Fruit fly (Drosophila melanogaster) whole organism: ENCODE results near the gene Argk1.

Experiments
- CG8478 ChIP-seq: fragments of >200 bp; optimal IDR thresholded peaks from 2 replicates; lab custom pipeline; 2018; ENCODE audit warnings: inconsistent platforms
- Dll ChIP-seq: fragments of >200 bp; optimal IDR thresholded peaks from 2 replicates; lab custom pipeline; 2017
- EcR ChIP-seq, 2 experiments: fragments of >200 bp; optimal IDR thresholded peaks; 2 replicates each; lab custom pipeline; 2017; ENCODE audit warnings: missing biosample characterization in 2 of 2, missing genetic modification characterization in 2 of 2, missing genetic modification reagents in 2 of 2
- pan ChIP-seq: fragments of >200 bp; optimal IDR thresholded peaks from 2 replicates; lab custom pipeline; 2017
- psq ChIP-seq: fragments of >200 bp; optimal IDR thresholded peaks from 2 replicates; lab custom pipeline; 2017
- usp ChIP-seq: fragments of >200 bp; optimal IDR thresholded peaks from 2 replicates; lab custom pipeline; 2017; ENCODE audit warnings: missing biosample characterization, missing genetic modification characterization, mixed read lengths

The Argk1 gene

dm6 chr3L:9054822-9055407 is 10.9 kb downstream of the Argk1 start:
- TF ChIP-seq EcR (GFP tag; optimal IDR thresholded peaks at IDR 0.05; lab: Kevin White, UChicago), result no peak
- no peak for TF ChIP-seq pan (lab: Kevin White, UChicago)
- TF ChIP-seq psq (lab: Kevin White, UChicago), result no peak
- TF ChIP-seq usp (GFP tag; lab: Kevin White, UChicago), result no peak
- no peak for TF ChIP-seq Dll (lab: Kevin White, UChicago)
- no peak for TF ChIP-seq CG8478

DNA sequence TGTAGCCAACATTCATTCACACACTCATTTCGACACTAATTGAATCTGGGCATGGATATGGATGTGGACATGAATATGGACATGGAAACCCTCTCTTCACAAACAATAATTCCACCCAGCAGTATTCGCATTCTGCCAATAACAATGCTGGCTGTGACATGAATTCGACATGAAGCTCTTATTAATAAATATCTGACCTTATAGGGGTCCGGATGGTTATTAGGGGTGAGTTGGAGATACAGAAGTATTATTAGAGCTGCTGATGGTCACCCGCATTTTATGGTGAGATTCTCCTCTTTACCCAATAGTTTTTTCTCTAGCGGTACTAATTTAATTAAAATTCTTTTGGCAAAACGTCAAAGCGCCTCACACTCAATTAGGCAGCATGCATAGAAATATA is 11.6 kb downstream of the Argk1 start:
- no peak for TF ChIP-seq usp (GFP tag; lab: Kevin White, UChicago)
- no peak for TF ChIP-seq psq (lab: Kevin White, UChicago)
- no peak for TF ChIP-seq EcR (GFP tag; optimal IDR thresholded peaks at IDR 0.05; lab: Kevin White, UChicago)
- no peak for TF ChIP-seq CG8478
- no peak for TF ChIP-seq pan (lab: Kevin White, UChicago)
- TF ChIP-seq Dll (lab: Kevin White, UChicago), result no peak

DNA sequence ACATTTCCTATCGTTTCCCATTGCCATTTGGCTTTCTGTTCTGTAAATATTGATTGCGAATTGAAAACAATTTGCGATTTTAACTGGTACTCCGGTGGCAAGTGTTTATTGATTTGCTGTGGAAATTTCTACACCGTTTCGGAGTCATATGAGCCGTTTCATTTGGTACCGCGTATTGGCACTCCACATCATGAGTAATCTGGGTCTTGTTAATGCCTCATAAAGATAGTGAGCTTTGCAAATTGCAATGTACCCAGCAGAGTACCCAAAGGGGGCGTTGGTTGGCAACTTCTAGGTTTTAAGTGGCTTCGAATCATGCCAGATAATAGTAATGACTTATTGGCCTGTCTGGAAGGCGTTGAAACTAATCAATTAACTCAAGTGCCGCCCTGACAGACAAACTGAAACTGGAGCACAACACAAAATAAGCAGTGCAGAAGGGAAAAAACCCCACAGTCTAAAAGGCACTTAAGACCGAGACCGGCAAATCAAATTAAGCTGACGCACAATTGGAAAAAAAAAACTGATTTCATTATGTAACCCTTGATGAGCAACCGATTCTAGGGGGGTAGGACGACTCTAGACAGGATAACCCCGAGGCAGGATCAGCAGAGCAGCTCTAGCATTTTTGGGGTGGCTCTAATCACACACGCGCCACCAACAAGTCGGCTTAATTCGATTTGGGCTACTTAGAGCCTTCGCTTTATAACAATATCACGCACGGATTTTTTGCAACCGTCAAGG is 12.9 kb downstream of the Argk1 start:
- TF ChIP-seq usp (GFP tag; lab: Kevin White, UChicago) (no peak), CG8478 (no peak), psq (lab: Kevin White, UChicago) (no peak), EcR (GFP tag; optimal IDR thresholded peaks at IDR 0.05; lab: Kevin White, UChicago) (no peak), pan (lab: Kevin White, UChicago) (no peak), Dll (lab: Kevin White, UChicago) (no peak)

DNA sequence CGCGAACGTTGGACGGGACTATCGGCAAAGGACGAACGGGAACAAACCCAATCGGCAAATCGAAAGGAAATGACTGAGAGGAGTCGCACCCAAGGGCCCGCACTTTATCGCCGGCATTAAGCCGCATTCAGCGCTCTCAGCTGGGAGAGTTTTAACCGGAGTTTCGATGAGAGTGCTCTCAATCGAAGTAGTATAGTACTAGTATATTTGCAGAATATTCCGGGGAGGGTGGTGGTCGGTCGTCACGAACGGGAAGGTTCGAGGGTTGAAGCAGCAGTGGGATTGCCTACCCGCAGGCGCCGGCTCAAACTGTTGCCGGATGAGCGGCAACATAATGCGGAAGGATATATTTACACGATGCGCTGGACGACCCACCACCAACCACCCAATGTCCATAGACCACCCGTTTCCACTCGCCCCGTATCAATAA is 14.0 kb downstream of the Argk1 start:
- TF ChIP-seq Dll (lab: Kevin White, UChicago) (no peak), CG8478 (no peak), pan (lab: Kevin White, UChicago) (no peak), usp (GFP tag; lab: Kevin White, UChicago) (no peak), EcR (GFP tag; optimal IDR thresholded peaks at IDR 0.05; lab: Kevin White, UChicago) (no peak), psq (lab: Kevin White, UChicago) (no peak)

DNA sequence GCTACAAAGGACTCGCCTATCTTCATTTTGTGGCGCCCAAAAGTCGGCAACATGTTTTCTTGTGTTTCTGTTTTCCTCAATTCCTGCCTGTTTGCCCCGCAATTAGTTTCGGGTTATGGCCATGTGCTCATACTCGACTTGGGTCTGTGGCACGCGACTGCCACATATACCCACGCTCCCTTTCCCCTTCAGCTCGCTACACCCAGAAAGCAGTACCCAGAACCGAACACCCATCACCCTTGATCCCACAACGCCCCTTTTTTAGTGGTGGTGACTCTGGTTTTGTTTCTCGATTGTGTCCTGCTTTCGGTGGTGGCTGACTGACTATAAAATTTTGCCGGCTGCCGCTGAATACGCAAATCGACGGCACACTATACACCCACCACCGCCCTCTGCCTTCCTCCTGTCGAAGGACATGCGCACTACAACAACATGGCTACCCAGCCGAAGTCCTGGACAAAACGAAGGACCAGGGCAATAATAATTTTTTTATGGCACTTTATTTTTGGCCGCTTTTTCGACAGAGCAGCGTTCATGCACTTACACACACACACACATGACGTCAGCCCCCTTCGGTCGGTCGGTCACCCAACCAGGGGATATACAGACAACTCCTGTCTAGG is 15.3 kb downstream of the Argk1 start:
- no peak for TF ChIP-seq pan (lab: Kevin White, UChicago)

- TF ChIP-seq EcR (GFP tag; optimal IDR thresholded peaks at IDR 0.05; lab: Kevin White, UChicago), result no peak
- TF ChIP-seq usp (GFP tag; lab: Kevin White, UChicago), result no peak
- no peak for TF ChIP-seq Dll (lab: Kevin White, UChicago)
- no peak for TF ChIP-seq pan (lab: Kevin White, UChicago)
- TF ChIP-seq psq (lab: Kevin White, UChicago), result no peak
- no peak for TF ChIP-seq CG8478
These were observed 18.8 kb downstream of the Argk1 start, which contains the start of gene Argk2 for dm6 chr3L:9047062-9047461. Argk2 (plus strand) TSS chr3L:9047439.

dm6 chr3L:9046274-9046673 is 19.6 kb downstream of the Argk1 start:
- TF ChIP-seq EcR (GFP tag; optimal IDR thresholded peaks at IDR 0.05; lab: Kevin White, UChicago) (no peak), CG8478 (no peak), pan (lab: Kevin White, UChicago) (no peak), psq (lab: Kevin White, UChicago) (no peak), Dll (lab: Kevin White, UChicago) (no peak), usp (GFP tag; lab: Kevin White, UChicago) (no peak)

dm6 chr3L:9045318-9045717 is 20.5 kb downstream of the Argk1 start:
- TF ChIP-seq CG8478, result no peak

DNA sequence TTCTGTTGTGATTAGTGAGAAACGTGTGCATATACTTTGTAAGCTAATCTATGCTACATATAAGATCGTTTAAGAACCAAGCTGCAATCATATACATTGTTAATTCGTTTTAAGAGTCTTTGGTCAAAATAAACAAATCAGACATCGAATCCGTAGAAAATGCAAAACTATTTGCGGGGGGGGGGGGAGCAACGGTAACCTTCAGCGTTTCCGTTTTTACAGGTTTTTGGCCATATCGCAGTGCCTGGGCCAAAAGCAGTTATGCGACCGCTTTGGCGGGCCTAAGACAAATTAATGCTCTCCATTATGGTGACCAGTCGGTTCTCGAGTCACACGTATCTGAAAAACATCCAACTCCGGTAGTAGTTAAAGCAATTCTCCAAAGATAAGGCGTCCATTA is 20.9 kb downstream of the Argk1 start:
- TF ChIP-seq pan (lab: Kevin White, UChicago) (peak; percentile 24), psq (lab: Kevin White, UChicago) (no peak)

DNA sequence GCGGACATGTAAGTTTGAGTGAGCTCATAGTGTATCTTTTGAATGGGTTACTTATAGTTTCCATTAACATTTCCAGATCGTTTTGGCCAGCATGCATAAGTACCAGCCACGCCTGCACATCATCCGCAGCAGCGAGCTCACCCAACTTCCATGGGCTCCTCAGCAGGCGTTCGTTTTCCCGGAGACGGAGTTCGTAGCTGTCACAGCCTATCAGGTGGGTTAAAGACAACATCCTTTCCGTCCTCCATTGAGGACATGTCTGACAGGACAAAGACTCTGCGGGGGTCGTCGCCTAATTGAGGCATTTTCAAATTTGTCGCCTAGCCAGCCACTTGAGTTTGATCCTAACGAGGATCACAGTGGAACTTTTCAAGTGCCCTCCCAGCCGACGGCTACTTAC is 22.2 kb downstream of the Argk1 start:
- TF ChIP-seq usp (GFP tag; lab: Kevin White, UChicago), result no peak
- TF ChIP-seq psq (lab: Kevin White, UChicago), result no peak
- no peak for TF ChIP-seq EcR (GFP tag; optimal IDR thresholded peaks at IDR 0.05; lab: Kevin White, UChicago)
- TF ChIP-seq CG8478, result no peak
- no peak for TF ChIP-seq pan (lab: Kevin White, UChicago)
- TF ChIP-seq Dll (lab: Kevin White, UChicago), result no peak

- TF ChIP-seq CG8478 (no peak), pan (lab: Kevin White, UChicago) (no peak), EcR (GFP tag; optimal IDR thresholded peaks at IDR 0.05; lab: Kevin White, UChicago) (no peak), Dll (lab: Kevin White, UChicago) (no peak)
These were observed 23.4 kb downstream of the Argk1 start for dm6 chr3L:9042200-9042988.
